Worm (Caenorhabditis elegans): Measurements from ENCODE around the gene T01G1.4.

Gene T01G1.4

DNA sequence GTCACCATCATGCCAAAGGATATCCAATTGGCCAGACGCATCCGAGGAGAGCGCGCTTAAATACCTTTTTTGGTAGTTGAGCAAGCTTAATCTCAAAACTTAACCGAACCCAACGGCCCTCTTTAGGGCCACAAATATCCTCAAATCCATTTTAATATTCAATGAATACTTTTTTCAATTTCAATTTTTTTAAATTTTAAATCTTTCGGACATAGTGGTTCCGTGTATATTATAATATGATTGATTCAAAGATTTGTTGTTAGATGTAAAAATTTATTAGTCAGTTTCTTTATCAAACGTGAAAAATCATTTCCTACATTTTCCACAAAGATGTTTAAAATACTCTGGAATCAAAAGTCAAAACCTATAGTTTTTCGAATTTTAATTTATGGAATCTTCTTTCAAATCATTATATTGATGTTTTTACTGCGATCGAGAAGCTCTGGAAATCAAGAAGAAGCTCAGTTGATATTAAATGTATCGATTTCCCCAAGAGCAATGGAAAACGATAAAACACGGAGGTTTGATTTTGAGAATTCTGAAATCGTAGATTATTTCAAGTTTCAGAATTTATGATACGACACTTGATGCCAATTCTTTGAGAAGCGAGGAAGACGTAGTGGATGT, 34.3 kb downstream of the T01G1.4 start, which contains the start of gene B0035.21 (continued):
- TF ChIP-seq madf-8 (GFP tag; conservative IDR thresholded peaks at IDR 0.05) (peak; percentile 29; the same call in 1 of the 2 replicates), snpc-1.3 (tag; optimal IDR thresholded peaks at IDR 0.05; ENCODE audit: insufficient read depth) (peak; percentile 7), madf-6 (GFP tag; IDR thresholded peaks at IDR 0.05) (peak; percentile 73), hsf-1 (GFP tag; IDR thresholded peaks at IDR 0.05) (peak; percentile 64), C17E4.6 (GFP tag; IDR thresholded peaks at IDR 0.05) (peak; percentile 51; the same call in 1 of the 2 replicates), lin-54 (GFP tag; optimal IDR thresholded peaks at IDR 0.05) (peak; percentile 27), sptf-2 (GFP tag; optimal IDR thresholded peaks at IDR 0.05) (no peak), Y53G8AR.9 (GFP tag; conservative IDR thresholded peaks at IDR 0.05) (peak; percentile 76), lag-1 (GFP tag; IDR thresholded peaks at IDR 0.05) (no peak), Y95B8A.8 (GFP tag; IDR thresholded peaks at IDR 0.05) (peak; percentile 70; the same call in 1 of the 2 replicates), Y79H2A.3 (GFP tag; conservative IDR thresholded peaks at IDR 0.05) (0 out of 2 replicates have a peak, but pooled peaks have one; percentile 73), D2030.7 (GFP tag; IDR thresholded peaks at IDR 0.05) (peak; percentile 53), rcor-1 (GFP tag; IDR thresholded peaks at IDR 0.05) (peak; percentile 59; the same call in 1 of the 2 replicates), B0019.2 (GFP tag; conservative IDR thresholded peaks at IDR 0.05) (0 out of 2 replicates have a peak, but pooled peaks have one; percentile 15), him-1 (tag; optimal IDR thresholded peaks at IDR 0.05) (peak; percentile 81), attf-6 (GFP tag; IDR thresholded peaks at IDR 0.05) (peak; percentile 84), madf-3 (GFP tag; IDR thresholded peaks at IDR 0.05) (0 out of 2 replicates have a peak, but pooled peaks have one; percentile 50), F33H1.4 (GFP tag; IDR thresholded peaks at IDR 0.05) (peak; percentile 22; the same call in 1 of the 2 replicates), hmg-1.2 (GFP tag; IDR thresholded peaks at IDR 0.05) (peak; percentile 23; the same call in 1 of the 2 replicates)

- TF ChIP-seq madf-3 (GFP tag; IDR thresholded peaks at IDR 0.05) = 0 out of 2 replicates have a peak, but pooled peaks have one; percentile 59
- peak; percentile 57; the same call in 1 of the 2 replicates for TF ChIP-seq attf-6 (GFP tag; IDR thresholded peaks at IDR 0.05)
- TF ChIP-seq hsf-1 (GFP tag; IDR thresholded peaks at IDR 0.05) = peak; percentile 38; the same call in 1 of the 2 replicates
- TF ChIP-seq madf-6 (GFP tag; IDR thresholded peaks at IDR 0.05) = 0 out of 2 replicates have a peak, but pooled peaks have one; percentile 24
- peak; percentile 79 for TF ChIP-seq lin-26 (GFP tag; IDR thresholded peaks at IDR 0.05)
Observed at ce11 chrIV:11324741-11325140, 36.6 kb downstream of the T01G1.4 start, which contains the start of gene his-48. his-48 (plus strand) TSS chrIV:11324745.

DNA sequence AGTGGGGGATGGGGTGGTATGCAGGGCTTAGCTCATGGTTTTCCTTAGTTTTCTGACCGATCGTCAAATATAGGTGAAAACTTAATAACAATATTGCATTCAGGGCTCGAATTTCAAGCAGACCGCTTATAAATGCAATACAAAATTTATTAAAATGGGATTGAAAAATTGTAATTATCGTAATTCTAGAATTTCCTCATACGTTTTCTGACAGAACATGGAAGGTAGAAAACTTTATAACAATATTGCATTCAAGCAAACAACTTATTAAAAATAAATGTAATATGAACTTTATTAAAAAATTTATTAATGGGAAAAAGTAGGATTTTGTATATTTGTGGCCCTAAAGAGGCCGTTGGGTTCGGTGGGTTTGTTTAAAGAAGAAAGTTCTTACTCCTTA, 37.6 kb downstream of the T01G1.4 start:
- TF ChIP-seq snpc-4 (GFP tag; optimal IDR thresholded peaks at IDR 0.05) (no peak), snpc-4 (tag; optimal IDR thresholded peaks at IDR 0.05) (peak in 1 of 4 experiments; percentile 25), F33H1.4 (GFP tag; IDR thresholded peaks at IDR 0.05) (peak; percentile 37; the same call in 1 of the 2 replicates), F49E8.2 (tag; optimal IDR thresholded peaks at IDR 0.05; ENCODE audit: insufficient read depth) (peak; percentile 4), atf-7 (tag; optimal IDR thresholded peaks at IDR 0.05) (no peak), efl-1 (GFP tag; optimal IDR thresholded peaks at IDR 0.05) (no peak), hrde-1 (tag; optimal IDR thresholded peaks at IDR 0.05; ENCODE audit: borderline replicate concordance) (peak; percentile 82), ama-1 (optimal IDR thresholded peaks at IDR 0.05) (no peak), ama-1 (GFP tag; optimal IDR thresholded peaks at IDR 0.05) (no peak), C17E4.6 (GFP tag; IDR thresholded peaks at IDR 0.05) (0 out of 2 replicates have a peak, but pooled peaks have one; percentile 7), ekl-4 (GFP tag; IDR thresholded peaks at IDR 0.05) (peak; percentile 79), mcd-1 (GFP tag; IDR thresholded peaks at IDR 0.05) (0 out of 2 replicates have a peak, but pooled peaks have one; percentile 18), egl-44 (GFP tag; IDR thresholded peaks at IDR 0.05) (peak; percentile 65; the same call in 1 of the 2 replicates), D2030.7 (GFP tag; IDR thresholded peaks at IDR 0.05) (peak; percentile 38), aptf-2 (GFP tag; conservative IDR thresholded peaks at IDR 0.05) (no peak), dox-1 (GFP tag; IDR thresholded peaks at IDR 0.05) (peak; percentile 64; the same call in 1 of the 2 replicates), ztf-25 (GFP tag; IDR thresholded peaks at IDR 0.05) (0 out of 2 replicates have a peak, but pooled peaks have one; percentile 43), Y95B8A.8 (GFP tag; IDR thresholded peaks at IDR 0.05) (peak; percentile 59; the same call in 1 of the 2 replicates), snpc-3.4 (tag; optimal IDR thresholded peaks at IDR 0.05) (peak; percentile 7), pbrm-1 (GFP tag; IDR thresholded peaks at IDR 0.05) (0 out of 2 replicates have a peak, but pooled peaks have one; percentile 16), mes-4 (tag; optimal IDR thresholded peaks at IDR 0.05) (peak; percentile 26), ceh-100 (GFP tag; IDR thresholded peaks at IDR 0.05) (0 out of 2 replicates have a peak, but pooled peaks have one; percentile 27), F55B11.4 (tag; optimal IDR thresholded peaks at IDR 0.05; ENCODE audit: borderline replicate concordance, insufficient read depth) (no peak), madf-6 (GFP tag; IDR thresholded peaks at IDR 0.05) (peak; percentile 64), ceh-79 (tag; optimal IDR thresholded peaks at IDR 0.05) (no peak), hmg-1.2 (GFP tag; IDR thresholded peaks at IDR 0.05) (peak; percentile 34), lin-26 (GFP tag; IDR thresholded peaks at IDR 0.05) (peak; percentile 79), T26A5.8 (tag; optimal IDR thresholded peaks at IDR 0.05) (no peak), hsf-1 (GFP tag; IDR thresholded peaks at IDR 0.05) (peak; percentile 61; the same call in 1 of the 2 replicates)

Measured in whole organism, young adult.